Worm (Caenorhabditis elegans): ENCODE data around the gene K06H6.1.

K06H6.1 gene

DNA sequence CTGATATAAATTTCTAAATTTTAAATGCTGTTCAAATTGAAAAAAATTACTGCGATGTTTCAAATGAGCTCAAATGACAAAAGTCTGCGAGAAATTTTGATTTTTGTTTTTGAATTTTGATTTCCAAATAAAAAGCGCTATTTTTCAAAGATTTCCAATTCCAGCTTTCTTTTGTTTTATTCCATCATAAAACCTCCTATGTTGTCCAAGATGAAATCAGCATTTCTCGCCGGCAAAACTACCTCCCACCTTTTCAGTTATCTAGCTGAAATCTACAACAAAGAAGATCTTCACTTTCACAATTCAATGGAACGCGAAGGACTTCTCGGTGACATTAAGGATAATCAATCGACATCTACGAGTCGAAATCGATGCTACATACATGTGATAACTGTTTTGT lies 8.9 kb upstream of the K06H6.1 start, which contains the start of gene K06H6.4:
TSS of gene K06H6.4 (plus strand) at position 301 of the 400 bp plus-strand sequence.
- TF ChIP-seq dao-5 (tag; optimal IDR thresholded peaks at IDR 0.05), result no peak
- TF ChIP-seq him-1 (tag; optimal IDR thresholded peaks at IDR 0.05), result no peak
- no peak for TF ChIP-seq W03F9.2 (tag; optimal IDR thresholded peaks at IDR 0.05)

DNA sequence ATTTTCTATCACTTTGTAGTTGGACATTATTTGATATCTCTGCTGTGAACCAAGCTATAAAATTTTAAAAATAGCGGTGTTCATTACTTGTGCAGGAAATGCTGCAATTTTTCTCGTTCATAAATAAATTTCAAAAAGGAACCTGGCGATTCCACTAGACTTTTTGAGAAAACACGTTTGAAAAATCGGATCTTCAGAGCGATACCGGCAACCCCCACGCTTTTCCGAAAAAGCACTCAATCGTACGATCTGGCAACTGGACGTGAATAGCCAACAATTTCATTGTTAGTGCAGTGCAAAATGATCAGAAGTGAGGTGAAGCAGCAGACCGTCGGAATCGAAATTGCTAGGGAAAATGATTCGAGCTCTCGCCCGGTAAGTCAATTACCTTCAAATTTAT lies 6.3 kb upstream of the K06H6.1 start, which contains the start of gene nstp-7:
TSS of gene nstp-7 (plus strand) at position 301 of the 400 bp plus-strand sequence.
- TF ChIP-seq W03F9.2 (tag; optimal IDR thresholded peaks at IDR 0.05) (no peak), him-1 (tag; optimal IDR thresholded peaks at IDR 0.05) (no peak), dao-5 (tag; optimal IDR thresholded peaks at IDR 0.05) (no peak)

DNA sequence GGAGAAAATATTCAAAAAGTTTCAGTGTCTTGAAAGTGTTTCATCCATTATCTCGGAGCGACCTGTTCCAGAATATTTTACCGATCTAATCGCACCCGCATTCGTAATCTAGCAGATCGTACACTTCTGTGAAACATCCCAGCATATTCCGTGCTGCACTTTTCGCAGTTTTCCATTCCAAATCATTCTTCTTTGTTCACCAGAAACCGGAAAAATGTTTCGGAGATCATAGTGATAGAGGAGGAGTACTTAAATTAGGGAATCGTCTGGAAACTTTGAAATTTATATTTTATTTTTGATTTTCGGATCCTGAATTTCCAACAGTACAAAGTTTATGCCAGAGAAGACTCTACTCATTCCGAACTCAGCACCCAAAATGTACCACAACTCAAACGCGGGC lies 2.4 kb upstream of the K06H6.1 start, which contains the start of gene K06H6.2:
TSS of gene K06H6.2 (plus strand) at position 301 of the 400 bp plus-strand sequence.
- no peak for TF ChIP-seq dao-5 (tag; optimal IDR thresholded peaks at IDR 0.05)
- no peak for TF ChIP-seq W03F9.2 (tag; optimal IDR thresholded peaks at IDR 0.05)
- TF ChIP-seq him-1 (tag; optimal IDR thresholded peaks at IDR 0.05), result no peak

DNA sequence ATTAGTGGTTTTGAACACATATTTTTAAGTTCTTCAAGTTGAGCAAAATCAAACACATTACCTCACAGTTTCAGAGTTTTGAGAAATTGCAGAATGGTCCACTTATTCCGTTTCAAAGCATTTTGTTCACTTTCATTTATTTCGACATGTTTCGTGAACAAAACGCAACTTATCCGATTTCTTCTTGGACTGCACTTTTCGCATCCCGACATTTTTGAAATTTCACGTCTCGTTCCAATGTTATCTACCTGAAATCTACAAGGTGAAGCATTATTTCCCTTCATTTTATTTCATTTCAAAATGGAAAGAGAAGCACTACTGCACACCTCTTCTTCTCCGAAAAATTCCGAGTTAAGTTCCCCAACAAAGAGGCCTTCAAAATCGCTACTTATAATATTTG lies 2.3 kb downstream of the K06H6.1 start, which contains the start of gene ZK488.6:
TSS of gene ZK488.6 (plus strand) at position 301 of the 400 bp plus-strand sequence.
- no peak for TF ChIP-seq W03F9.2 (tag; optimal IDR thresholded peaks at IDR 0.05)
- TF ChIP-seq him-1 (tag; optimal IDR thresholded peaks at IDR 0.05), result no peak
- no peak for TF ChIP-seq dao-5 (tag; optimal IDR thresholded peaks at IDR 0.05)

DNA sequence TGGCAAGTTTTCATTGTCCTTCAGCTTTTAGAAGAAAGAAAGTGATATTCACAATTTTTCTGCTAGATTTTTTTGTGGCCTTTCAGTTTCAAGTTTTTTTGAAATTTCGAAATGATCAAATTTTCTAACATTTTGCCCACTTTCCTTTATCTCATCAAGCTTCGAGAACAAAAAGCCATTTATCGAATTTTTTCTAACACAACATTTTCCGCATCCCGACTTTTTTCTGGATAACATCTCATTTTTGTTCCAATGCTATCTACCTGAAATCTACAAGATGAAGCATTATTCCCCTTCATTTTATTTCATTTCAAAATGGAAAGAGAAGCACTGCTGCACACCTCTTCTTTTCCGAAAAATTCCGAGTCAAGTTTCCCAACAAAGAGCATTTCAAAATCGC lies 5.0 kb downstream of the K06H6.1 start, which contains the start of gene ZK488.5:
TSS of gene ZK488.5 (plus strand) at position 301 of the 400 bp plus-strand sequence.
- no peak for TF ChIP-seq dao-5 (tag; optimal IDR thresholded peaks at IDR 0.05)
- no peak for TF ChIP-seq W03F9.2 (tag; optimal IDR thresholded peaks at IDR 0.05)

DNA sequence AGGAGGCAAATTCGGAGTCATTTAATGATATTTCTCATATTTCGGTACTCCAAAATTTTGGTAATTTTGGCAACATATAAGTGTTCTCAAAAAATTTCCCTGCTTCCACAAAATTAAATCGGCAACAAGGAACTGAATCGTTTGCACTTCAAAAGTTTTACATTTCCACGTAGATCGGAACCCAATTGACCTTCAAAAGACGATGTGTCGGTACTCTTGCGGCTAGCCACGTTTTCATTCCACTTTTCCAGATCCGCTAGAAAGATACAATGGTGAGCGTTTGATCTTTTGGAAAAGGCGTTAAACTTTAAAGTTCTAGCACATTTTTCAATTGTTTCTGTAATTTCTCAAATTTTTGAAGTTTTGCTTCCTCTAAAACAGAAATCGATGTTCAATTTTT lies 9.0 kb downstream of the K06H6.1 start:
- TF ChIP-seq him-1 (tag; optimal IDR thresholded peaks at IDR 0.05) (no peak), dao-5 (tag; optimal IDR thresholded peaks at IDR 0.05) (no peak), W03F9.2 (tag; optimal IDR thresholded peaks at IDR 0.05) (no peak)

DNA sequence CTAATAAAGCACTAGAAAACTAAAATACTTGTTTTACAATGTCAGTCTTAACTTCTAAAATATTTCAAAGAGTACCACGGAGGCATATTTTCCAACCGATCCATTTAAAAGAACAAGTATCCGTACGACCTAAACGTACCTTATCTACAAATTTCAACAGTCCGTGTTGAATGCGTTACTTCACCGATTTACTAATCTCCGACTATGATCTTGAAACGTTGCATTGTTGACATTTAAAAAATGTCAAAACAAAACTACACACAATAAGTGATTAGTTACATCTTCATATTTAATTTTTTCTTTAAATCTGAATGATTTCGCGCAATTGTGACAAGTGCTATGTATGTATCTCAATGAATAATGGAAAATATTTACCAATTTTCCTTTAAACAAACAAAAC lies 9.9 kb downstream of the K06H6.1 start:
- TF ChIP-seq dao-5 (tag; optimal IDR thresholded peaks at IDR 0.05) (no peak), him-1 (tag; optimal IDR thresholded peaks at IDR 0.05) (no peak), W03F9.2 (tag; optimal IDR thresholded peaks at IDR 0.05) (no peak)

DNA sequence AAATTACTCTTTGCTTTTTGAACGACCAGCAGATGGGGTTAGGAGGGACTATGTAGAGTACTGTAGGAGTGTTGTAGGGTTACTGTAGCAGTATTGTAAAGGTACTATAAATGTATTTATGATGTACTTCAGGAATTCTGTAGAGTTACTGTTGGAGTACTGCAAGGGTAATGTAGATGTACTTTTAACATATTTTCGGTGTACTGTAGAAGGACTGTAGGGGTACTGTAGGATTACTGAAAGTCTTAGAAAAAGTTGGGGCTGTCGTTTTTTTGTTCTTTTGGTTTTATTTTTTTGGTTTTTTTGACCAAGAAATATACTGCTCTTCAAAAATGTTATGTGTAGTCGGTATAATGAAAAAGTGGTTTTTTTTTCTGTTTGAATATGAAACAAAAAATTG lies 10.7 kb downstream of the K06H6.1 start:
- TF ChIP-seq dao-5 (tag; optimal IDR thresholded peaks at IDR 0.05) (no peak), W03F9.2 (tag; optimal IDR thresholded peaks at IDR 0.05) (no peak), him-1 (tag; optimal IDR thresholded peaks at IDR 0.05) (no peak)

DNA sequence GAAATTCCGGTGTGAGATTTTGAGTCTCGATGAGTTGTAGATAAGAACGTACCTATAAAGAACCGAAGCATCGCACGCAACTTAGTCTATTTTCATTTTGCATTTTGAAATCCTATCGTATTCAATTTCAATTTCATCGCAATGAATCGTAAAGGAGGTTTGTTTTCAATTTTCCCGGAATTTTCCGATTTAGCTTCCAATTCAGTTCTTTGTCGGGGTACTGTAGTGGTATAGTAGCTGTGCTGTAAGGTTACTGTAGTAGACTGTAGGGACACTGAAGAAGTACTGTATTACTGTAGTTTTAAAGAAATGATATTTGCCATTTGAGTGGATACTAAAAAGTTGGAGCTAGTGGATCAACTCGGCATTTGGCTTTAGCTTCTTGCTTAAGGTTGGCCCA lies 11.9 kb downstream of the K06H6.1 start:
- TF ChIP-seq him-1 (tag; optimal IDR thresholded peaks at IDR 0.05), result no peak
- no peak for TF ChIP-seq W03F9.2 (tag; optimal IDR thresholded peaks at IDR 0.05)
- no peak for TF ChIP-seq dao-5 (tag; optimal IDR thresholded peaks at IDR 0.05)

DNA sequence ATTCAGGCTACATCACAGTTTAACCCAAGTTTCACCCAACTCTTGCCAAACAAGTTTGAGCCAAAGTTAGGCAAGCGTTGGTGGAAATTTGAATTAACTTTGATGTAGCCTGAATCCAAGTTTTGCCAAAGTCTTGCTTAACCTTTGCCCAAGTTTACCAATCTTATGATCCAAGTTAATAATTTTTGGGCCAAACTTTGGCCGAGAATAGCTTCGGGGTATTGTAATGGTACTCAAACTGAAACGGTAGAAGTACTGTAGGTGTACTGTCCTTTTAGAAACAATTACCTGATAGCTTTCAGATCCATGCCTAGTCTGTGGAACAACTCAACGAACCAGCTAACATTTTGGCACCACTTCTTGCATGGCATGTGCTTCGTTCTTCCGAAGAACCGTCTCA lies 12.3 kb downstream of the K06H6.1 start, which contains the start of gene nhr-251:
TSS of gene nhr-251 (plus strand) at position 301 of the 400 bp plus-strand sequence.
- TF ChIP-seq dao-5 (tag; optimal IDR thresholded peaks at IDR 0.05) (no peak), W03F9.2 (tag; optimal IDR thresholded peaks at IDR 0.05) (no peak), him-1 (tag; optimal IDR thresholded peaks at IDR 0.05) (no peak)

DNA sequence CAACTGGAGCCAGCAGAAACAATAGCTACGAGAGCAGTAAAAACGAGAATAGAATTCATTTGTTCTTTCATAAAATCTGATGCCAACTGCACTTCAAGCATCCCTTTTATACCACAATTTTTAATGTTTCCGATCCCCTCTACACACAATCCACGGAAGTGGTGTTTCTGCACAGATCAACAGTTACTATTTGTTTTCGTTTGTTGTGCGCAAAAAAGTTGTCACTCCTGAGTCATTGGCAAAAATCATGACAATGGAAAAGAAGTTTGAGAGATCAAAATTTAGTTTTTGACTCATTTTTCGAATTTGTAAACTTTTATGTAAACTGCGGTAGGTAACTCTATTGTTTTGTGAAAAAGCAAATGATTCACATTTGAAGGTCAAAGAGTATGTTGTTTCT lies 16.2 kb downstream of the K06H6.1 start, which contains the start of gene srlf-37:
TSS of gene srlf-37 (minus strand) at position 101 of the 400 bp plus-strand sequence.
- TF ChIP-seq dao-5 (tag; optimal IDR thresholded peaks at IDR 0.05) (no peak), him-1 (tag; optimal IDR thresholded peaks at IDR 0.05) (no peak), W03F9.2 (tag; optimal IDR thresholded peaks at IDR 0.05) (no peak)

DNA sequence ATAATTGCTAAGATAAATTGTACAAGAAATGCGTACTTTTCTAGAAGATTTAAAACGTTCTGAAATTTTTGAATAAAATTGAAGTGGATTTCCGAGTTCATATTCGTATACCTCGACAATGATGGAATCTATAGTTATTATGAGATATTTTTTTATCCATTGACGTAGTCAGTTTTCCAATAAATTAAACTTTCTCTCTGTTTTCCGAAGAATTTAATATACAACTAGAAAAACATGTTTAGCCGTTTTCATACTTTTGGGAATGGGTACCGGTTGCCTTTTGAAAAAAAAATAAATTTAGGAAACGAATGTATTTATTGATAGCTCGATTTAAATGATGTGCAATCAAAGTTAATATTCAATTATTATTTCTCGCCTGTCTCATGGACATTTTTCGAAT lies 20.9 kb downstream of the K06H6.1 start, which contains the start of gene srw-109:
TSS of gene srw-109 (minus strand) at position 101 of the 400 bp plus-strand sequence.
- TF ChIP-seq dao-5 (tag; optimal IDR thresholded peaks at IDR 0.05), result no peak
- TF ChIP-seq him-1 (tag; optimal IDR thresholded peaks at IDR 0.05), result no peak
- TF ChIP-seq W03F9.2 (tag; optimal IDR thresholded peaks at IDR 0.05), result no peak

DNA sequence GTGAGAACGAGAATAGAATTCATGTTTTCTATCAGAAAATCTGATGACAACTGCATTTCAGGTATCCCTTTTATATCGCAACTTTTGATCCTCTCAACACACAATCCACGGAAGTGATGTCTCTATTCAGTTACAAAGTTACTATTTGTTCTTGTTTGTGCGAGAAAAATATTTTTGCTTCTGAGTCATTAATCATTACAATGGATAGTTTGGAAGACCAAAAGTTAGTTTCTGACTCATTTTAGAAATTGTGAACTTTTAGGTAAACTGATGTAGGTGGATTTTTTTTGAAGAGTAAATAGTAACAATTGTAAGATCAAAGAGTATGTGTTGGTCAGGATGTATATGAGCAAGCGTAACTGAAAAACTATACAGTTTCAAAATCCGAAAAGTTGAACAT lies 21.8 kb downstream of the K06H6.1 start, which contains the start of gene srlf-36:
TSS of gene srlf-36 (minus strand) at position 101 of the 400 bp plus-strand sequence.
- TF ChIP-seq W03F9.2 (tag; optimal IDR thresholded peaks at IDR 0.05) (no peak), dao-5 (tag; optimal IDR thresholded peaks at IDR 0.05) (no peak), him-1 (tag; optimal IDR thresholded peaks at IDR 0.05) (no peak)

DNA sequence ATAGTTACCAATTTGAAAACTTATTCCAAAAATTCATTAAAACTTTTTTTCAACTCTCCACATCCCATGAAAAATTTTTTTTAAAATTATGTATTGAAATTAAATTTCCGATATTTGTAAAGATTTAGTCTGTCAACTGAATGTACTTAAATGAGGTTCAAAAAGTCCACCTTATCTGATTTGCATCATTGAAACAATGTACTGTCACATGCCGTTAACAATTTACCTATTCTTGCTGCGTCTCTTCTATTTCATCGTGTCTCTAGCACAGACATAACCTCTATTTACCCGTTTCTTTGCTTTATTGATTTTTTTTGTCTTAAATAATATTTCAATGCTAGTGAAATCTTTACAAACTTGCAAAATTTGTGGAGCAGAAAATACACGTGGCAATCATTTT lies 22.3 kb downstream of the K06H6.1 start, which contains the start of gene nhr-90:
TSS of gene nhr-90 (plus strand) at position 296 of the 400 bp plus-strand sequence.
- TF ChIP-seq W03F9.2 (tag; optimal IDR thresholded peaks at IDR 0.05), result no peak

DNA sequence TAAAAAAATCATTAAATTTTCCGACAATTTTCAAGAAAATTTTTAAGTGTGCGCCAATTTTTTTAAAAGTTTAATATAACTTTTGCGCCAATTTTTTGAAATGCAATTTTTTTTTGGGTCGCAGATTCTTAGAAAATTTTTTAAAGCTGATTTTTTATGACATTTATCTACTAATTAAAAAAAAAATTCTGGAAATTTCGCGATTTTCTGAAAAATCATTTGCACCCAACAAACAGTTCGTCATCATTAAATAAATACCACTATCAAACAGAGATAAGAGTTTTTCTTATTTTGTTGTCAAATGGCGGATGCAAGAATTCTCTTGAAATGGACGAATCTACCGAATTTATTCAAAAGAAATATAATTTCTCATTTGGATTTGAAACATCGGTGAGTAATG lies 27.4 kb downstream of the K06H6.1 start, which contains the start of gene F48G7.13:
TSS of gene F48G7.13 (plus strand) at position 301 of the 400 bp plus-strand sequence.
- TF ChIP-seq dao-5 (tag; optimal IDR thresholded peaks at IDR 0.05), result no peak
- TF ChIP-seq him-1 (tag; optimal IDR thresholded peaks at IDR 0.05), result no peak
- TF ChIP-seq W03F9.2 (tag; optimal IDR thresholded peaks at IDR 0.05), result no peak
